Fruit fly (Drosophila melanogaster) whole organism, wandering third instar larva: Measurements from ENCODE around the gene Icmt.

Experiments
- GATAd ChIP-seq: sonication (Bioruptor generic); optimal IDR thresholded peaks from 2 replicates; lab custom pipeline; 2016; ENCODE audit warnings: missing biosample characterization, missing genetic modification characterization
- h ChIP-seq: fragments of 200-800 bp; sonication (Bioruptor generic); optimal IDR thresholded peaks from 3 replicates; lab custom pipeline; 2016; ENCODE audit warnings: missing biosample characterization, mild to moderate bottlenecking, missing genetic modification characterization
- psq ChIP-seq: fragments of 200-800 bp; sonication (Bioruptor generic); optimal IDR thresholded peaks from 3 replicates; lab custom pipeline; 2017; ENCODE audit warnings: missing biosample characterization, mild to moderate bottlenecking, missing genetic modification characterization, moderate library complexity

DNA sequence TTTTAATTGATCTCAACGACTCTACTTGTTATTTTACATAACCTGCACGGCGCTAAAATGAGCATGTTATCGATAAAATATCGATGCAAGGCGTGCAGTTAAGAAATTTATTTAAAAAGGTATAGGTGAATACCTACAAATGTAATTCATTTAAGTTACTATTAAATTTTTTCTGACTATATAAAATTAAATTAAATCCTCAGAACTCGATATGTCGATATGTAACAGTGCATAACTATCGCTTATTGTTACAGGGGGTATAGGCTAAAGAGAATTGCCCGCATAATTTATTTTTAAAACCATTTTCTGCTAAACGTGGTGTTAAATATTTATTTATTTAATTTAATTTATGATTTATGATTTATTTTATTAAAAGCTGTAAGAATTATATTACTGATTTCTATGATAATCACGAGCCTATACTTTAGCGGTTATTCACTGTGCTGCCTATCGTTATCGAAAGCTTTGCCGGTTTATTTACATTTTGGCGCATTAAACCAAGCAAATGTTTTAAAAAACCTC is at the start of gene Icmt, which contains the start of gene mRpL20:
- TF ChIP-seq psq: peak; percentile 93
- TF ChIP-seq h (GFP tag; lab: Kevin White, UChicago): peak; percentile 89
- TF ChIP-seq GATAd: peak; percentile 51
